Worm (Caenorhabditis elegans): ENCODE measurements around the gene srbc-26.

srbc-26 gene

DNA sequence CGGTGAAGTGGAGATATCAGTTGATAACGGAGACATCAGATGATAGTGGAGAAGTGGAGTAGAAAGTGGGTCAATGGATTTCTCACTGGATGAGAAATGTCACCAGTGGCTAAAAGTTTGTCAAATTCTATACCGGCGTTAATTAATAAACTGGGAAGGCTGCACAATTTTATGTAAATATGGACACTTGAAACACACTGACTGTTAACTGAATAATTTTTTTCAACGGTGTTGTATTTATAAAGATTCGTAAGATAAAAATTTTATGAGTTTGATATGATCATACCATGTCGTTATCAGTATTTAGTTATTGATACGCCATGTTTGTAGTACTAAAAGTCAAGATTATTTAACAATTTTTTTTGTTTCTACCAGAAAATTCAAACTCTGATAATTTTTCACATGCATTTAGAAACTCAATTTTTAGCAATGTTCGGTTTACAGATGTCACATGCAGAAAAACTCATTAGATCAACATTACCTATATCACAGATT lies 12.2 kb upstream of the srbc-26 start, which contains the start of gene F40D4.12:
F40D4.12 (plus strand) TSS at position 445 of the 495 bp plus-strand sequence.
- TF ChIP-seq elt-2 (tag; optimal IDR thresholded peaks at IDR 0.05) (peak; percentile 58), K02D7.2 (tag; optimal IDR thresholded peaks at IDR 0.05) (no peak)

DNA sequence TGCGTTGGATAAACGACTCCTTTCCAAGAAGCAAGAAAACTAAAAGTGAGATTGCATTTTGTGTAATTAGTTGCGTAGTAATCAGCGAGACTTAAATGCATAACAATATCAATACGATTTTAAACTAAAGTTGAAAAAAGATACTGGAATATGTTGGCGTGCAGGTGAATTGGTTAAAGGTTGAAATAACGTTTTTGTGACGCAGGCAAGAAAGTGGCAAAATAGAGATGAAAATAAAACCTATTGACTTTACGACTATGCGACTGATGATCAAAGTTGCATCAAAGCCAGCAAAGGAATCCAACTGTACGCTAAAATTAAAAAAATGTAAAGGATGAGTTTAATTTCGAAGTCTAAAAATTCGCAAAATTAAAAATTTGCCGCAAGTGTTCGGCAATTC lies 6.2 kb upstream of the srbc-26 start, which contains the start of gene srh-102:
srh-102 (minus strand) TSS at position 101 of the 400 bp plus-strand sequence.
- TF ChIP-seq ztf-16 (tag; optimal IDR thresholded peaks at IDR 0.05) (no peak), ceh-19 (GFP tag; optimal IDR thresholded peaks at IDR 0.05) (no peak), pag-3 (tag; optimal IDR thresholded peaks at IDR 0.05; ENCODE audit: borderline replicate concordance) (no peak), hlh-13 (GFP tag; optimal IDR thresholded peaks at IDR 0.05) (no peak), dve-1 (tag; optimal IDR thresholded peaks at IDR 0.05) (no peak), zip-5 (tag; optimal IDR thresholded peaks at IDR 0.05) (no peak), ceh-24 (tag; optimal IDR thresholded peaks at IDR 0.05) (no peak), hlh-30 (tag; optimal IDR thresholded peaks at IDR 0.05; ENCODE audit: insufficient read depth) (no peak), lim-6 (tag; optimal IDR thresholded peaks at IDR 0.05) (no peak), ets-4 (tag; optimal IDR thresholded peaks at IDR 0.05) (no peak), pha-2 (tag; optimal IDR thresholded peaks at IDR 0.05) (no peak), pha-4 (tag; optimal IDR thresholded peaks at IDR 0.05) (no peak), tbx-2 (tag; optimal IDR thresholded peaks at IDR 0.05) (no peak), nhr-11 (tag; optimal IDR thresholded peaks at IDR 0.05) (no peak), mec-3 (tag; optimal IDR thresholded peaks at IDR 0.05; ENCODE audit: borderline replicate concordance) (no peak), ceh-6 (GFP tag; optimal IDR thresholded peaks at IDR 0.05) (no peak), unc-55 (GFP tag; optimal IDR thresholded peaks at IDR 0.05) (no peak), tbx-7 (tag; optimal IDR thresholded peaks at IDR 0.05) (no peak), gmeb-2 (tag; optimal IDR thresholded peaks at IDR 0.05) (no peak)

DNA sequence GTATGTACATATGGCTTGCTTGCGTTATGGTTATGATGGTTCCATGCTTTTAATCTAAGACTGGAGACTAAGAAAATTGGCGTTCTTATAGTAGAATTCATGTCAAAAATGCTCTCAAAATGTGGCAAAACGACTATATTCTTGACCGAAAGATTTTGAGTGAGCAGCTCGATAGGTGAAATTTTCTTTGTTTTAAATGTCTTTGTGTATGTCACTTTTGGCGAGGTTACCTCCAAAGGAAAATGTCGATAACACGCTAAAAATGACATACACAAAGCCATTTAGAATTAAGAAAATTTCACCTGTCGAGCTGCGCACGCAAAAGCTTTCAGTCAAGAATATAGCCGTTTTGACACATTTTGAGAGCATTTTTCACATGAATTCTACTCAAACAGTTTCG lies 4.2 kb upstream of the srbc-26 start, which contains the start of gene srz-66:
srz-66 (minus strand) TSS at position 101 of the 400 bp plus-strand sequence.
- TF ChIP-seq nhr-11 (tag; optimal IDR thresholded peaks at IDR 0.05) (no peak), ref-2 (tag; optimal IDR thresholded peaks at IDR 0.05) (no peak), ceh-2 (tag; optimal IDR thresholded peaks at IDR 0.05) (no peak), Y22D7AL.16 (tag; optimal IDR thresholded peaks at IDR 0.05) (no peak), rnt-1 (tag; optimal IDR thresholded peaks at IDR 0.05) (no peak), hlh-30 (tag; optimal IDR thresholded peaks at IDR 0.05; ENCODE audit: insufficient read depth) (no peak), unc-55 (GFP tag; optimal IDR thresholded peaks at IDR 0.05) (no peak)

DNA sequence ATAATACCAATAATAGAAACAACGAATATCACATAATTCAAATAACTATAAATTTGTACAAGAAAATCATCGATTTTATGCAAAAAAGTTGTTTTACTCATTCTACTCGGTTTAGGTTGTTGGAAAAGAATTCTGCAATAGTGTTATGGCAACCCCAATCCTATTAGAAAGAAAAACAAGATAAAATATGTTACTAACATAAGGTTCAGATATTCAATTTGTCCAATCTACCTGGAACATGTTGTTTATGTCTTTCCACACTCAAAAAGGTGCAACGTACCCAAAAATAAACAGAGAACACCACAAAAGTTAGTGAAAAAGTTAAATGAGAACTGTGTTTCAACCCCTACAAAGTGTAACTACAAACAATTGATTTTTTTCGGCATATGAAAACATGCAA lies 829 bp upstream of the srbc-26 start, which contains the start of gene srw-51:
srw-51 (minus strand) TSS at position 101 of the 400 bp plus-strand sequence.
- no peak for TF ChIP-seq ceh-34 (tag; optimal IDR thresholded peaks at IDR 0.05)
- no peak for TF ChIP-seq ahr-1 (tag; optimal IDR thresholded peaks at IDR 0.05)
- TF ChIP-seq hlh-8 (tag; optimal IDR thresholded peaks at IDR 0.05): no peak
- TF ChIP-seq eyg-1 (tag; optimal IDR thresholded peaks at IDR 0.05): no peak
- TF ChIP-seq unc-42 (tag; optimal IDR thresholded peaks at IDR 0.05): no peak
- no peak for TF ChIP-seq zip-5 (tag; optimal IDR thresholded peaks at IDR 0.05)
- no peak for TF ChIP-seq C08G9.2 (tag; optimal IDR thresholded peaks at IDR 0.05)
- TF ChIP-seq hlh-6 (tag; optimal IDR thresholded peaks at IDR 0.05): no peak
- TF ChIP-seq hlh-15 (tag; optimal IDR thresholded peaks at IDR 0.05): no peak
- TF ChIP-seq ceh-31 (tag; optimal IDR thresholded peaks at IDR 0.05): no peak
- TF ChIP-seq pat-9 (tag; optimal IDR thresholded peaks at IDR 0.05): no peak
- TF ChIP-seq tbx-7 (tag; optimal IDR thresholded peaks at IDR 0.05): no peak
- no peak for TF ChIP-seq pag-3 (tag; optimal IDR thresholded peaks at IDR 0.05; ENCODE audit: borderline replicate concordance)
- no peak for TF ChIP-seq syd-9 (tag; optimal IDR thresholded peaks at IDR 0.05)
- TF ChIP-seq ceh-22 (tag; optimal IDR thresholded peaks at IDR 0.05): no peak
- no peak for TF ChIP-seq fkh-6 (tag; optimal IDR thresholded peaks at IDR 0.05)
- no peak for TF ChIP-seq gmeb-2 (tag; optimal IDR thresholded peaks at IDR 0.05)
- no peak for TF ChIP-seq elt-2 (tag; optimal IDR thresholded peaks at IDR 0.05)
